Fruit fly (Drosophila melanogaster): ENCODE measurements around the gene Ctr1A.
A peak's percentile ranks its signal among the peaks of the same experiment; 100 is the strongest.

The Ctr1A gene

dm6 chrX:6642593-6643257 is 18.7 kb upstream of the Ctr1A start:
- TF ChIP-seq cnc (optimal IDR thresholded peaks at IDR 0.05), result no peak
- no peak for TF ChIP-seq Mnt (GFP tag; optimal IDR thresholded peaks at IDR 0.05)
- no peak for TF ChIP-seq kay (GFP tag; ENCODE audit: borderline replicate concordance)
- TF ChIP-seq tj (GFP tag; optimal IDR thresholded peaks at IDR 0.05), result peak; percentile 0
- TF ChIP-seq Hr96 (GFP tag; optimal IDR thresholded peaks at IDR 0.05), result no peak
- no peak for TF ChIP-seq CG12768 (GFP tag; optimal IDR thresholded peaks at IDR 0.05)
- TF ChIP-seq pad (GFP tag; optimal IDR thresholded peaks at IDR 0.05), result no peak
- TF ChIP-seq bab1 (GFP tag; optimal IDR thresholded peaks at IDR 0.05), result no peak
- TF ChIP-seq CG1620 (GFP tag; optimal IDR thresholded peaks at IDR 0.05), result no peak
- no peak for TF ChIP-seq cic (GFP tag; optimal IDR thresholded peaks at IDR 0.05)
- TF ChIP-seq CG7101 (tag; optimal IDR thresholded peaks at IDR 0.05), result peak; percentile 11
- TF ChIP-seq CG5204 (GFP tag; optimal IDR thresholded peaks at IDR 0.05), result no peak
- TF ChIP-seq ovo (GFP tag; optimal IDR thresholded peaks at IDR 0.05), result no peak
- no peak for TF ChIP-seq CG11617 (GFP tag; optimal IDR thresholded peaks at IDR 0.05)
- no peak for TF ChIP-seq Clk (GFP tag; optimal IDR thresholded peaks at IDR 0.05)
- peak; percentile 3 for TF ChIP-seq CG14711 (tag; optimal IDR thresholded peaks at IDR 0.05)
- no peak for TF ChIP-seq CG33017 (tag; optimal IDR thresholded peaks at IDR 0.05)
- TF ChIP-seq Crg-1 (GFP tag; optimal IDR thresholded peaks at IDR 0.05), result no peak
- no peak for TF ChIP-seq toe (GFP tag; optimal IDR thresholded peaks at IDR 0.05)
- no peak for TF ChIP-seq CG7045 (GFP tag; optimal IDR thresholded peaks at IDR 0.05)

DNA sequence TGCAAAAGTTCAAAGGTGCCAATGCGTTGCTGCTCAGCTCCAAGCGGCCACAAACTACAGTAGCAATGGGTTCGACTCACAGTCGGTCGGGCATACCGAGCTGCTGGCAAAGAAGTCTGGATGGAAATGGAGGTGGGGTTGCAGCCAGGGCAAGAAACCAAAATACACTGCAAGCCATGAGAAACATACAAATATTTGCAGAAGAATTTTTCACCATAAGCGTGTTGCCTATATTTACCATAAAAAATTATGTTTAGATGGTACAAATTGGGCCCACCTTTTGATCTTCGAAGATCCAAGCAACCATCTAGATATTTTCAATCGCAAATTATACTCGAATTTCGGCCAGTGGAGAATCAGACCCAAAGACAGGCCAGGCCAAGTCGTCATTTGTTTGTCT is 14.6 kb upstream of the Ctr1A start:
- TF ChIP-seq Clk (GFP tag; optimal IDR thresholded peaks at IDR 0.05) (no peak), Hr96 (GFP tag; optimal IDR thresholded peaks at IDR 0.05) (no peak), CG5204 (GFP tag; optimal IDR thresholded peaks at IDR 0.05) (no peak), bab1 (GFP tag; optimal IDR thresholded peaks at IDR 0.05) (no peak), CG7045 (GFP tag; optimal IDR thresholded peaks at IDR 0.05) (no peak), CG1620 (GFP tag; optimal IDR thresholded peaks at IDR 0.05) (no peak), CG14711 (tag; optimal IDR thresholded peaks at IDR 0.05) (no peak), pad (GFP tag; optimal IDR thresholded peaks at IDR 0.05) (no peak)

DNA sequence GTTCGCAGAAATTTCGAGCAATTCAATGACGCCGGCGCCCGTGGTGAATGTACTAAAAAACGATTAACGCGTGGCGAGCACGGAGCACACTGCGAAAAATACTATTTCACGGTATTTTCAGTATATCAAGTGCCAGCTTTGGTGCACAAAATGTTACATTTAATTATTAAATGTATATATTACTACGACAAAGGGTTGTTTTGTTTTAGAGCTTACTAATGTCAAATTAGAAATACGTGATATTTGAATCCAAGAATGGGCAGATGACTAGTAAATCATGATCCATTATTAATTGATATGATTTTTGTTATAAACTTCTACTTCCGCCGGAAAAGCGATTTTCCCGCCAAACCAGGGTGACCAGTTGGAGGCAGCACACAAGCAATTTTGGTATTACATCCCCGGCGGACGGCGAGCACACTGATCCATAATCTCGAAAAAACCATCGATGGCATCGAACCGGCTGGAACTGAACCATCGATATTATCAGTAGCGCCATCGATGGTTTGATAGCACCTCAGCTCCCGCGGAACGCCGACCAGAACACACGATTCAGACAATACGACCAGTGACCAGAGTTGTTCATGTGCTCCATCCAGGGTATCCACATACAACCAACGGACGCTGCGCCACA is 7.1 kb upstream of the Ctr1A start, which contains the start of the genes CG3226 and Cdc7:
CG3226 (minus strand) TSS at position 51 of the 634 bp plus-strand sequence.
Cdc7 (plus strand) TSS at position 344 of the 634 bp plus-strand sequence.
- TF ChIP-seq kay (GFP tag; ENCODE audit: borderline replicate concordance) (no peak), CG12768 (GFP tag; optimal IDR thresholded peaks at IDR 0.05) (no peak), bab1 (GFP tag; optimal IDR thresholded peaks at IDR 0.05) (peak; percentile 91), Crg-1 (GFP tag; optimal IDR thresholded peaks at IDR 0.05) (peak; percentile 80), CG7045 (GFP tag; optimal IDR thresholded peaks at IDR 0.05) (no peak), cnc (optimal IDR thresholded peaks at IDR 0.05) (no peak), ovo (GFP tag; optimal IDR thresholded peaks at IDR 0.05) (peak; percentile 52), toe (GFP tag; optimal IDR thresholded peaks at IDR 0.05) (peak; percentile 36), CG33017 (tag; optimal IDR thresholded peaks at IDR 0.05) (peak; percentile 3), pad (GFP tag; optimal IDR thresholded peaks at IDR 0.05) (peak; percentile 74), Clk (GFP tag; optimal IDR thresholded peaks at IDR 0.05) (no peak), Hr96 (GFP tag; optimal IDR thresholded peaks at IDR 0.05) (no peak), CG7101 (tag; optimal IDR thresholded peaks at IDR 0.05) (peak; percentile 90), CG1620 (GFP tag; optimal IDR thresholded peaks at IDR 0.05) (peak; percentile 82), cic (GFP tag; optimal IDR thresholded peaks at IDR 0.05) (peak; percentile 39), Mnt (GFP tag; optimal IDR thresholded peaks at IDR 0.05) (peak; percentile 79), CG11617 (GFP tag; optimal IDR thresholded peaks at IDR 0.05) (peak; percentile 88), tj (GFP tag; optimal IDR thresholded peaks at IDR 0.05) (peak; percentile 66), CG14711 (tag; optimal IDR thresholded peaks at IDR 0.05) (peak; percentile 83), CG5204 (GFP tag; optimal IDR thresholded peaks at IDR 0.05) (no peak)

- peak; percentile 87 for TF ChIP-seq Hr96 (GFP tag; optimal IDR thresholded peaks at IDR 0.05)
- TF ChIP-seq CG7101 (tag; optimal IDR thresholded peaks at IDR 0.05), result peak; percentile 93
- peak; percentile 89 for TF ChIP-seq CG12768 (GFP tag; optimal IDR thresholded peaks at IDR 0.05)
- peak; percentile 86 for TF ChIP-seq CG5204 (GFP tag; optimal IDR thresholded peaks at IDR 0.05)
- peak; percentile 85 for TF ChIP-seq Crg-1 (GFP tag; optimal IDR thresholded peaks at IDR 0.05)
- peak; percentile 81 for TF ChIP-seq pad (GFP tag; optimal IDR thresholded peaks at IDR 0.05)
- peak; percentile 88 for TF ChIP-seq bab1 (GFP tag; optimal IDR thresholded peaks at IDR 0.05)
- TF ChIP-seq CG11617 (GFP tag; optimal IDR thresholded peaks at IDR 0.05), result peak; percentile 96
- peak; percentile 98 for TF ChIP-seq ovo (GFP tag; optimal IDR thresholded peaks at IDR 0.05)
- TF ChIP-seq CG1620 (GFP tag; optimal IDR thresholded peaks at IDR 0.05), result peak; percentile 74
- TF ChIP-seq cic (GFP tag; optimal IDR thresholded peaks at IDR 0.05), result peak; percentile 79
- peak; percentile 83 for TF ChIP-seq CG14711 (tag; optimal IDR thresholded peaks at IDR 0.05)
- TF ChIP-seq CG7045 (GFP tag; optimal IDR thresholded peaks at IDR 0.05), result peak; percentile 87
- peak; percentile 69 for TF ChIP-seq tj (GFP tag; optimal IDR thresholded peaks at IDR 0.05)
- no peak for TF ChIP-seq cnc (optimal IDR thresholded peaks at IDR 0.05)
- TF ChIP-seq Mnt (GFP tag; optimal IDR thresholded peaks at IDR 0.05), result peak; percentile 89
- TF ChIP-seq Clk (GFP tag; optimal IDR thresholded peaks at IDR 0.05), result peak; percentile 62
- peak; percentile 84 for TF ChIP-seq CG33017 (tag; optimal IDR thresholded peaks at IDR 0.05)
- peak; percentile 74 for TF ChIP-seq toe (GFP tag; optimal IDR thresholded peaks at IDR 0.05)
- TF ChIP-seq kay (GFP tag; ENCODE audit: borderline replicate concordance), result no peak
Observed at dm6 chrX:6656023-6656594, 5.3 kb upstream of the Ctr1A start.

All from whole organism, adult.